Fruit fly (Drosophila melanogaster): Measurements from ENCODE around the gene CG42591.

- TF ChIP-seq CG11617 (GFP tag; optimal IDR thresholded peaks at IDR 0.05) (no peak), CG7045 (GFP tag; optimal IDR thresholded peaks at IDR 0.05) (no peak), CG5204 (GFP tag; optimal IDR thresholded peaks at IDR 0.05) (no peak), kay (GFP tag; ENCODE audit: borderline replicate concordance) (no peak), cnc (optimal IDR thresholded peaks at IDR 0.05) (no peak), toe (GFP tag; optimal IDR thresholded peaks at IDR 0.05) (no peak), CG33017 (tag; optimal IDR thresholded peaks at IDR 0.05) (no peak), cic (GFP tag; optimal IDR thresholded peaks at IDR 0.05) (no peak)
Observed at dm6 chr3L:8074944-8075343, 5.2 kb upstream of the CG42591 start.

Measured in whole organism, adult.